Worm (Caenorhabditis elegans): ENCODE data around the gene egg-1.

egg-1 gene

DNA sequence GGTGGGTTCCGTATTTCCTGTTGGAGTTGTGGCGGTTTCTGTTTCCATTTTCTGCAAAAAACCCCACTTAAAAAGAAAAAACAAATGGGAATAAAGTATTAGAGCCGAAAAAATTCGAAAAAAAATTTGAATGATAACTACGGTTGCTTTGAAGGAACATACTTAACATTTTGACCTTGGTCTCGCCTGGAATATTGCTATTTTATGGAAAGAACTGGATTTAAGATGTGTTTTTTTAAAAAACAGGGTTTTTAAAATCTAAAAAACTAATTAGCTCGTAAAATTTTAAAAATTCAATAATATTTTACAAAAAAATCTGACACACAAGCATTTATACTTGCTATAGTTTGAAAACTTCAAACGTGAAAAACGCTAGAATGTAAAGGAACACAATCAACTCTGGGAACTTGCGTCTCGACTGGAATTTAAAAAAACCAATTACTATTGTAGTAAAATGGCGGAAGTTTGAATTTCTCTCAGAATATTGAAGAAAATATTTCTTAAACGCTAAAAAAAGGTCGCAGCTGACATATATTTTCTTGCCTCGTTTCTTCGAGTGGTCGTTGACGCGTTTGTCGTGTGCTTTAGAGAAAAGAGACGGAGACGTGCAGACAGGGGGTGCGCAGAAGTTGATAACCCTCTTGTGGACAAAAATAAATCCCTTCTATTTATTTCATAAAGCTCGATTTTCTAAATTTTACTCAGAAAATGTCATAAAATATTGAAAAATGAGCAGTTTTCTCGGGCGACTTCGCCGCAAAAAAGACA, 29.8 kb upstream of the egg-1 start, which contains the start of the genes lgg-3 and rgs-5 (continued):
- peak; percentile 18 for TF ChIP-seq lin-15B (tag; optimal IDR thresholded peaks at IDR 0.05)
- TF ChIP-seq nhr-76 (tag; optimal IDR thresholded peaks at IDR 0.05): no peak
- no peak for TF ChIP-seq egl-27 (tag; optimal IDR thresholded peaks at IDR 0.05)
- no peak for TF ChIP-seq ztf-4 (tag; optimal IDR thresholded peaks at IDR 0.05)
- TF ChIP-seq fkh-8 (tag; optimal IDR thresholded peaks at IDR 0.05): peak; percentile 1
- TF ChIP-seq zip-4 (GFP tag; optimal IDR thresholded peaks at IDR 0.05): no peak
- TF ChIP-seq nhr-19 (GFP tag; conservative IDR thresholded peaks at IDR 0.05): no peak
- TF ChIP-seq lsy-2 (tag; optimal IDR thresholded peaks at IDR 0.05): peak; percentile 30 to 62
- no peak for TF ChIP-seq sox-4 (tag; optimal IDR thresholded peaks at IDR 0.05)
- peak; percentile 46 for TF ChIP-seq nhr-71 (tag; optimal IDR thresholded peaks at IDR 0.05)
- no peak for TF ChIP-seq ets-5 (GFP tag; IDR thresholded peaks at IDR 0.05)
- TF ChIP-seq mab-9 (GFP tag; IDR thresholded peaks at IDR 0.05): no peak
- TF ChIP-seq unc-30 (tag; optimal IDR thresholded peaks at IDR 0.05): no peak
- no peak for TF ChIP-seq sup-37 (GFP tag; optimal IDR thresholded peaks at IDR 0.05)
- TF ChIP-seq nhr-77 (tag; optimal IDR thresholded peaks at IDR 0.05): no peak
- TF ChIP-seq ceh-90 (tag; optimal IDR thresholded peaks at IDR 0.05): no peak
- TF ChIP-seq sptf-1 (tag; optimal IDR thresholded peaks at IDR 0.05): no peak
- TF ChIP-seq C04F5.9 (tag; optimal IDR thresholded peaks at IDR 0.05): no peak
- peak; percentile 50 to 70 for TF ChIP-seq efl-1 (optimal IDR thresholded peaks at IDR 0.05)
- peak; percentile 47 to 93 for TF ChIP-seq efl-1 (GFP tag; optimal IDR thresholded peaks at IDR 0.05 in 1 of 2)
- TF ChIP-seq nhr-11 (tag; optimal IDR thresholded peaks at IDR 0.05): no peak
- peak; percentile 3 for TF ChIP-seq nhr-20 (tag; optimal IDR thresholded peaks at IDR 0.05)
- no peak for TF ChIP-seq nhr-12 (tag; optimal IDR thresholded peaks at IDR 0.05)
- no peak for TF ChIP-seq fos-1 (tag; optimal IDR thresholded peaks at IDR 0.05)
- TF ChIP-seq fkh-10 (GFP tag; optimal IDR thresholded peaks at IDR 0.05): no peak
- peak; percentile 20 for TF ChIP-seq blmp-1 (tag; optimal IDR thresholded peaks at IDR 0.05)
- TF ChIP-seq ztf-11 (tag; optimal IDR thresholded peaks at IDR 0.05): no peak
- no peak for TF ChIP-seq alr-1 (tag; optimal IDR thresholded peaks at IDR 0.05; ENCODE audit: borderline replicate concordance)
- no peak for TF ChIP-seq nhr-84 (tag; optimal IDR thresholded peaks at IDR 0.05)
- no peak for TF ChIP-seq lin-39 (tag; optimal IDR thresholded peaks at IDR 0.05)
- peak in 1 of 3 experiments; percentile 34 for TF ChIP-seq ceh-82 (tag; optimal IDR thresholded peaks at IDR 0.05)
- TF ChIP-seq snpc-4 (tag; optimal IDR thresholded peaks at IDR 0.05): no peak
- TF ChIP-seq irx-1 (tag; optimal IDR thresholded peaks at IDR 0.05): no peak
- TF ChIP-seq hpl-2 (GFP tag; optimal IDR thresholded peaks at IDR 0.05): no peak

DNA sequence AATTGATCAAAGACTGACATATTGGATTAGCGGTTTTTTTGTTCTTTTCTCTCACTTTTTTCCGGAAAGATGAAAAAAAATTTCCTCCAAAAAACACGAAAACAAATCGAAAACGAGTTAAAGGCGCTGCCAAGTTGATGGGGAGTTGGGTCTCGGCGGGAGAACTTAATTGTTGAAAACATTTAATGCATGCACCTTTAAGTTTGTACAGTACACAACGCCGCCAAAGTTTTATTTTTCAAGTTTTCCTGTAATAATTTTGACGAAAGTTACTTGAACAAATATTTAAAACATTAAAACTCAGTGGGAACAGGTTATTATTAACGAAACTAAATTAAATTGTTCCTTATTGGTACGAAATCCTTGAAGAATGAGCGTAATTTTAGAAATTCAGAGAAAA, 26.5 kb upstream of the egg-1 start:
- TF ChIP-seq nhr-20 (tag; optimal IDR thresholded peaks at IDR 0.05): no peak
- TF ChIP-seq pqm-1 (tag; optimal IDR thresholded peaks at IDR 0.05): no peak
- TF ChIP-seq ceh-88 (GFP tag; IDR thresholded peaks at IDR 0.05): no peak
- no peak for TF ChIP-seq sox-4 (tag; optimal IDR thresholded peaks at IDR 0.05)

DNA sequence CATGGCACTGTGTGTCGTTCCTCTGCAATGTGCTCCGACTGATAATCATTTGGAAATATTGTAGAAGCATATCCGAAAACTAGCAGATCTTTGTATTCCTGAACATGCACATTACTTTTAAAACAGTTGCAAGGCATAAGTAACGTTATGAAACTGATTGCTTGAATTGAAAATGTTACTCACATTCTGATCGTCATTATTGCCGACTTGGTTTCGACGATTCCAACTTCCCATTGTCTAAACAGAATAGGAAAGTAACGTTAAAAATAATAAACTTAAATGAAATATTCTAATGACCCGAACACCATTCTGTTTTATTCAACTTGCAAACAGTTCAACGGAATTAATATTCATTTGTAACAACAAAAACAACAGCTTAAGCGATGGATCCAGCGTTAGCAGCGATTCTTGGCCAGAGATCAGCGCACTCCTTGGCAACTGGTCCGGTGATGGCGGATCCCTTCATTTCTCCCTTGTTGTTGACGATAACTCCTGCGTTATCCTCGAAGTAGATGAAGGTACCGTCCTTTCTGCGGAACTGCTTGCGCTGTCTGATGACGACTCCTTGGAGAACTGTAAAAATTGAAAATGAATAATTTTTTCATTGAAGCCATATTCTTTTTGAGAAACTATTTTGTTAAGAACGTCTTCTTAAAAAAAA, 22.6 kb upstream of the egg-1 start, which contains the start of gene swp-1:
Gene swp-1, minus strand, starts transcription at position 298 of the 661 bp plus-strand sequence.
- TF ChIP-seq C04F5.9 (tag; optimal IDR thresholded peaks at IDR 0.05) (no peak), nhr-20 (tag; optimal IDR thresholded peaks at IDR 0.05) (no peak), nhr-85 (tag) (peak; percentile 49), lin-14 (GFP tag; optimal IDR thresholded peaks at IDR 0.05) (no peak), zip-4 (GFP tag; optimal IDR thresholded peaks at IDR 0.05) (no peak), aly-2 (tag; optimal IDR thresholded peaks at IDR 0.05) (no peak), swsn-7 (tag; optimal IDR thresholded peaks at IDR 0.05) (no peak), aha-1 (tag; optimal IDR thresholded peaks at IDR 0.05) (no peak), nhr-71 (tag; optimal IDR thresholded peaks at IDR 0.05) (peak; percentile 13), lsy-2 (tag; optimal IDR thresholded peaks at IDR 0.05) (peak in 1 of 2 experiments; percentile 26), ceh-82 (tag; optimal IDR thresholded peaks at IDR 0.05) (no peak)

Measured in whole organism, L1 larva.